Fruit fly (Drosophila melanogaster) S2 (cell line): ENCODE results near the gene CG10237.

Experiments
- CG8478 ChIP-seq: fragments of >200 bp; optimal IDR thresholded peaks from 2 replicates; lab custom pipeline; 2018
- CTCF ChIP-seq, 2 experiments: fragments of >200 bp; optimal IDR thresholded peaks; 2 replicates each; lab custom pipeline; 2018

The CG10237 gene

DNA sequence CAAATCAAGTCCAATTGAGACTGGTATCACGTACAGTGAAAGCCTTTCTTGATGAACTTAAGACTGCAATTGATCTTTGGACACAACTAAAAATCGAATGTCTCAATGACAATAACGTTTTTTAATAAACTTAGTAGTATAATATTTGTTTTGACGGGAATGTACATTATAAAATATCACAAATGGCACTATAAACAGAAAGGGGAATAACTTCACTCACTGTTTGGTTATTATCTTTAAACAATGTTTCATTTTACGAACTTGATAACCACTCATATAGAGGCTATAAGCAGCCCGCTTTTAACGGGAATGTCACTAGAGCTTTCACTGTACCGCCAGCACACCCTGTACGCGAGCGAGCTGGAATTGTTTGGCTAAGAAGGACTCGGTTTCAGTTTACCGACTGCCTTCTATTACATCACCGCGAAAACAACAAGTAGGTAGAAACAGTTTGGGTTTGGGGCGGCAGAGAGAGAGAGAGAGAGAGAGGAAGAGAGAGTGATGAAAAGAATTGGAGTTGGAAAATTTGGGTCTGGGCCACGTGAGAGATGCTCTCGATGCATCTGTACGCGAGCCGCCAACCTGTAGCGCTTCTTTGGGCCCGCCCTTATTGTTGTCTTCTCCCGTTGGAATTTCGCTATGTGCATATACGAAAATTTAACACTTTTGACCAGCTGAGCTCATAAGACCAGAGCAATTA lies 44.8 kb downstream of the CG10237 start:
- TF ChIP-seq CG8478 (lab: Kevin White, UChicago) (no peak), CTCF (optimal IDR thresholded peaks at IDR 0.05; lab: Kevin White, UChicago) (no peak)

dm6 chr2L:19393703-19394210 lies 48.8 kb downstream of the CG10237 start, which contains the start of gene CG31798:
Gene CG31798, plus strand, starts transcription at chr2L:19394160.
- TF ChIP-seq CTCF (optimal IDR thresholded peaks at IDR 0.05; lab: Kevin White, UChicago) (peak; percentile 54 to 75), CG8478 (lab: Kevin White, UChicago) (no peak)

DNA sequence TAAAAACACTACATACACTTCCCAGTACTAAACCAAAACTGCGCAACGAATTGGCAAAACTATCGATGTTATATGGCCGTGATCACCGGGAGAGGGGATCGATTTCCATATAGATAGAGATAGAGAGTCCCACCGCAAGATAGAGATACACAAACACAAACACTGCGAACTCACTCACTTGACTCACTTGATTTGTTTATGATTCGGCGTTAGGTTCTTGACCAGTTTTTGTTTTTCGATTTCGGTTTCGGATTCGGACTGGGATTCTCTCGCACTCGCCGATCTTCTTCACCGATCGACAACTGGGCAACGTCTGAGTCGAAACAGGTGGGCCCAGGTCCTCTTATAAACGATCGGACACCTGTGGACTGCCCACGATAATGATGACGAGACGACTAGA lies 52.8 kb downstream of the CG10237 start, which contains the start of gene CG17549:
Gene CG17549, minus strand, starts transcription at position 327 of the 400 bp plus-strand sequence.
- TF ChIP-seq CG8478 (lab: Kevin White, UChicago) (no peak), CTCF (optimal IDR thresholded peaks at IDR 0.05; lab: Kevin White, UChicago) (no peak)

- TF ChIP-seq CG8478 (lab: Kevin White, UChicago): no peak
- no peak for TF ChIP-seq CTCF (optimal IDR thresholded peaks at IDR 0.05; lab: Kevin White, UChicago)
Observed at dm6 chr2L:19388966-19389365, 53.6 kb downstream of the CG10237 start.

- TF ChIP-seq CG8478 (lab: Kevin White, UChicago): no peak
- TF ChIP-seq CTCF (optimal IDR thresholded peaks at IDR 0.05; lab: Kevin White, UChicago): no peak
Observed at dm6 chr2L:19386106-19386715, 56.3 kb downstream of the CG10237 start, which contains the start of gene fon. Gene fon, minus strand, starts transcription at chr2L:19386205.
